Worm (Caenorhabditis elegans) whole organism, early embryonic: Measurements from ENCODE around the gene gst-37.

Experiments
- F13C5.2 ChIP-seq: sonication (generic microtip); optimal IDR thresholded peaks from 2 replicates; lab custom pipeline; 2017; ENCODE audit warnings: mild to moderate bottlenecking, missing genetic modification characterization, inconsistent platforms, missing compliant biosample characterization
- aly-1 ChIP-seq: sonication (generic microtip); optimal IDR thresholded peaks from 2 replicates; lab custom pipeline; 2016; ENCODE audit warnings: missing genetic modification characterization, missing compliant biosample characterization
- ama-1 ChIP-seq: fragments of 150-350 bp; optimal IDR thresholded peaks from 2 replicates; lab custom pipeline; 2014
- ceh-13 ChIP-seq: fragments of 200-800 bp; sonication (Bioruptor generic); optimal IDR thresholded peaks from 2 replicates; lab custom pipeline; 2018; ENCODE audit warnings: mild to moderate bottlenecking, missing genetic modification characterization, missing compliant biosample characterization
- flt-1 ChIP-seq: fragments of 200-800 bp; sonication (Bioruptor generic); IDR thresholded peaks from 2 replicates; pipeline ENCODE4 v1.3.6; 2022; ENCODE audit warnings: missing genetic modification characterization, missing compliant biosample characterization
- hmg-4 ChIP-seq: fragments of 200-800 bp; sonication (Bioruptor generic); optimal IDR thresholded peaks from 2 replicates; lab custom pipeline; 2018; ENCODE audit warnings: mild to moderate bottlenecking, missing genetic modification characterization, missing compliant biosample characterization
- hnd-1 ChIP-seq: sonication (generic microtip); optimal IDR thresholded peaks from 2 replicates; lab custom pipeline; 2016; ENCODE audit warnings: missing genetic modification characterization, missing compliant biosample characterization
- pes-1 ChIP-seq: fragments of 200-800 bp; sonication (Bioruptor generic); IDR thresholded peaks from 2 replicates; pipeline ENCODE4 v1.3.6; 2022; ENCODE audit warnings: missing genetic modification reagents, missing genetic modification characterization, missing compliant biosample characterization
- scrt-1 ChIP-seq: fragments of 200-800 bp; sonication (Bioruptor generic); IDR thresholded peaks from 2 replicates; pipeline ENCODE4 v1.3.6; 2022; ENCODE audit warnings: missing genetic modification characterization, missing compliant biosample characterization
- sea-1 ChIP-seq: fragments of 200-800 bp; sonication (Bioruptor generic); conservative IDR thresholded peaks from 2 replicates; pipeline ENCODE4 v1.3.6; 2022; ENCODE audit warnings: missing genetic modification characterization, missing compliant biosample characterization
- tbx-37 ChIP-seq: fragments of 200-800 bp; sonication (Bioruptor generic); conservative IDR thresholded peaks from 2 replicates; pipeline ENCODE4 v1.3.6; 2022; ENCODE audit warnings: missing genetic modification reagents, missing genetic modification characterization, missing compliant biosample characterization
- tra-4 ChIP-seq: sonication (generic microtip); optimal IDR thresholded peaks from 2 replicates; lab custom pipeline; 2017; ENCODE audit warnings: missing genetic modification characterization, missing compliant biosample characterization

ce11 chrV:1964806-1965205 is 43.4 kb downstream of the gst-37 start, which contains the start of gene srj-15:
- TF ChIP-seq hnd-1 (no peak), flt-1 (no peak), aly-1 (no peak), ceh-13 (GFP tag; lab: Kevin White, UChicago) (no peak), tbx-37 (GFP tag; lab: Robert Waterston, UW) (no peak), tra-4 (tag; lab: Kevin White, UChicago) (no peak), ama-1 (lab: Kevin White, UChicago) (no peak), scrt-1 (no peak), hmg-4 (GFP tag; lab: Kevin White, UChicago) (no peak), F13C5.2 (tag; lab: Kevin White, UChicago) (no peak), sea-1 (GFP tag; lab: Robert Waterston, UW) (no peak), pes-1 (GFP tag; lab: Robert Waterston, UW) (no peak)
